Fruit fly (Drosophila melanogaster) whole organism, pupa: Measurements from ENCODE around the gene CG10338.

Source experiments
- CG10348 ChIP-seq: fragments of 200-800 bp; sonication (Bioruptor generic); IDR thresholded peaks from 2 replicates; pipeline ENCODE4 v1.3.6; 2022; ENCODE audit warnings: missing biosample characterization, missing genetic modification characterization
- CG12605 ChIP-seq: fragments of 200-800 bp; sonication (Bioruptor generic); IDR thresholded peaks from 2 replicates; pipeline ENCODE4 v1.3.6; 2022; ENCODE audit warnings: missing biosample characterization, missing genetic modification characterization
- CG13204 ChIP-seq: fragments of 200-800 bp; sonication (Bioruptor generic); optimal IDR thresholded peaks from 2 replicates; lab custom pipeline; 2018; ENCODE audit warnings: missing biosample characterization, mild to moderate bottlenecking, missing genetic modification characterization, moderate library complexity
- CG14655 ChIP-seq: fragments of 200-800 bp; sonication (Bioruptor generic); optimal IDR thresholded peaks from 3 replicates; lab custom pipeline; 2017; ENCODE audit warnings: mild to moderate bottlenecking, missing biosample characterization, missing genetic modification reagents, missing genetic modification characterization
- CG15710 ChIP-seq: fragments of 200-800 bp; sonication (Bioruptor generic); optimal IDR thresholded peaks from 2 replicates; lab custom pipeline; 2018; ENCODE audit warnings: missing biosample characterization, mild to moderate bottlenecking, missing genetic modification characterization, moderate library complexity
- CG17806 ChIP-seq: fragments of 200-800 bp; sonication (Bioruptor generic); optimal IDR thresholded peaks from 2 replicates; lab custom pipeline; 2018; ENCODE audit warnings: missing biosample characterization, mild to moderate bottlenecking, missing genetic modification characterization, moderate library complexity
- CG32121 ChIP-seq: fragments of 200-800 bp; sonication (Bioruptor generic); IDR thresholded peaks from 2 replicates; pipeline ENCODE4 v1.3.6; 2022; ENCODE audit warnings: missing biosample characterization, missing genetic modification characterization
- CG34367 ChIP-seq: fragments of 200-800 bp; sonication (Bioruptor generic); optimal IDR thresholded peaks from 2 replicates; lab custom pipeline; 2018; ENCODE audit warnings: missing biosample characterization, mild to moderate bottlenecking, missing genetic modification characterization
- CG4496 ChIP-seq: fragments of 200-800 bp; sonication (Bioruptor generic); IDR thresholded peaks from 3 replicates; pipeline ENCODE4 v1.3.6; 2022; ENCODE audit warnings: missing biosample characterization, missing genetic modification characterization
- CG8159 ChIP-seq: fragments of 200-800 bp; sonication (Bioruptor generic); optimal IDR thresholded peaks from 3 replicates; lab custom pipeline; 2018; ENCODE audit warnings: missing biosample characterization, mild to moderate bottlenecking, missing genetic modification characterization, moderate library complexity
- CG8301 ChIP-seq: fragments of 200-800 bp; sonication (Bioruptor generic); optimal IDR thresholded peaks from 2 replicates; lab custom pipeline; 2018; ENCODE audit warnings: missing biosample characterization, mild to moderate bottlenecking, missing genetic modification characterization
- CG9948 ChIP-seq: fragments of 200-800 bp; sonication (Bioruptor generic); optimal IDR thresholded peaks from 2 replicates; lab custom pipeline; 2018; ENCODE audit warnings: missing biosample characterization, mild to moderate bottlenecking, missing genetic modification characterization, moderate library complexity
- D1 ChIP-seq: fragments of 200-800 bp; sonication (Bioruptor generic); optimal IDR thresholded peaks from 2 replicates; lab custom pipeline; 2018; ENCODE audit warnings: missing biosample characterization, mild to moderate bottlenecking, missing genetic modification characterization, moderate library complexity
- EcR ChIP-seq: fragments of 200-800 bp; sonication (Bioruptor generic); optimal IDR thresholded peaks from 3 replicates; lab custom pipeline; 2019; ENCODE audit warnings: missing biosample characterization, missing genetic modification characterization, mild to moderate bottlenecking, moderate library complexity, missing genetic modification reagents
- Ets98B ChIP-seq: fragments of 200-800 bp; sonication (Bioruptor generic); IDR thresholded peaks from 2 replicates; pipeline ENCODE4 v1.3.6; 2022; ENCODE audit warnings: missing biosample characterization, missing genetic modification characterization
- Pif1A ChIP-seq: fragments of 200-800 bp; sonication (Bioruptor generic); optimal IDR thresholded peaks from 3 replicates; lab custom pipeline; 2016; ENCODE audit warnings: missing biosample characterization, missing genetic modification characterization
- Pif1B ChIP-seq: fragments of 200-800 bp; sonication (Bioruptor generic); optimal IDR thresholded peaks from 3 replicates; lab custom pipeline; 2016; ENCODE audit warnings: missing biosample characterization, missing genetic modification characterization
- Snoo ChIP-seq: fragments of 200-800 bp; sonication (Bioruptor generic); optimal IDR thresholded peaks from 3 replicates; lab custom pipeline; 2017; ENCODE audit warnings: missing biosample characterization, mild to moderate bottlenecking, missing genetic modification characterization, inconsistent platforms
- fd96Ca ChIP-seq: fragments of 200-800 bp; sonication (Bioruptor generic); IDR thresholded peaks from 3 replicates; pipeline ENCODE4 v1.3.6; 2022; ENCODE audit warnings: missing biosample characterization, missing genetic modification characterization
- gl ChIP-seq: fragments of 200-800 bp; sonication (Bioruptor generic); optimal IDR thresholded peaks from 2 replicates; lab custom pipeline; 2018; ENCODE audit warnings: missing biosample characterization, mild to moderate bottlenecking, missing genetic modification characterization
- rn ChIP-seq: fragments of 200-800 bp; sonication (Bioruptor generic); IDR thresholded peaks from 2 replicates; pipeline ENCODE4 v1.3.6; 2022; ENCODE audit warnings: missing biosample characterization, missing genetic modification characterization

CG10338 gene

DNA sequence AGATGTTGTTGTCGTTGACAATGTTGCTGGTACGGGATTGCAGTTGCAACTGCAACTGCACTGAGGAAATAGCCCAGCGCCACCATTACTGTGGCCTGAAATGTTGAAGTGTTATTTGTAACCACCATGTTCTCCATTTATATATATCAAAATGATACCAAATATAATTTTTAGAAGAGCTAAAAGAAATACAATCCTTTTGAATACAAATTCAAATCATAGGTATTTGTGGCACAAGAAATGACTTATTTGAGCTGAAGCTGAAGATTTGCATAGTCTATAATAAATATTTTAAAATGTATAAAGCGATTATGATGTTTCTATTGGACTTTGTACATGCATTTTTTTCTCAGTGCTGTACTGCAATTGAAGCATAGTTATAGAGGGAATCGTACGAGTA, 24.1 kb downstream of the CG10338 start:
- TF ChIP-seq CG8159 (tag; lab: Kevin White, UChicago) (no peak), gl (tag; lab: Kevin White, UChicago) (no peak), CG17806 (tag; lab: Kevin White, UChicago) (no peak), CG14655 (no peak), Ets98B (GFP tag; lab: Robert Waterston, UW) (no peak), Pif1B (no peak), Pif1A (GFP tag; lab: Kevin White, UChicago) (no peak), CG8301 (no peak), EcR (no peak), CG9948 (tag; lab: Kevin White, UChicago) (no peak), rn (GFP tag; lab: Robert Waterston, UW) (no peak), CG34367 (tag; lab: Kevin White, UChicago) (no peak), Snoo (tag; lab: Kevin White, UChicago) (no peak), CG10348 (GFP tag; lab: Robert Waterston, UW) (no peak), D1 (tag; lab: Kevin White, UChicago) (no peak), CG13204 (GFP tag; lab: Kevin White, UChicago) (no peak)

DNA sequence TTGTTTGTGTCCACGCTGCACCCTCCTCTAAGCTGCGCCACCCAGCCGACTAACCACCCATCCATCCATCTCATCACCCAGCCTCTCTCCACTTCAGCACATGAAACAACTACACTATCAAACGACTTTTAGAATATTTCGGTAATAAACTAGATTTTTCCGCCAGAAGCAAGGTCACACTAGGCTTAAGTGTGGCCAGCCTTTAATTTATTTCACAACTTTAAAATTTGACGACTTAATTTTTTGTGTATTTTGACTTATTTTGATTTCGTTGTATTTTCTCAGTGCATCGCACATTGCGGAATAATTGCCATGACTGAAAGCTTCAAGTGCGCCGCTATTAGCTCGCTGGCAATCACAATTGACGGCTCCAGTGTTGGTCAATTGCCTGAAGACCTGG, 29.4 kb downstream of the CG10338 start:
- TF ChIP-seq D1 (tag; lab: Kevin White, UChicago) = no peak
- TF ChIP-seq CG9948 (tag; lab: Kevin White, UChicago) = no peak
- TF ChIP-seq CG14655 = peak; percentile 62
- TF ChIP-seq CG17806 (tag; lab: Kevin White, UChicago) = no peak
- TF ChIP-seq CG12605 (GFP tag; lab: Robert Waterston, UW) = no peak
- TF ChIP-seq Snoo (tag; lab: Kevin White, UChicago) = no peak
- TF ChIP-seq Pif1B = no peak
- peak; percentile 45 for TF ChIP-seq CG10348 (GFP tag; lab: Robert Waterston, UW)
- TF ChIP-seq rn (GFP tag; lab: Robert Waterston, UW) = no peak
- TF ChIP-seq fd96Ca (GFP tag; lab: Robert Waterston, UW) = peak; percentile 74
- TF ChIP-seq CG8301 = peak; percentile 67
- no peak for TF ChIP-seq gl (tag; lab: Kevin White, UChicago)
- no peak for TF ChIP-seq CG15710 (tag; lab: Kevin White, UChicago)
- no peak for TF ChIP-seq CG13204 (GFP tag; lab: Kevin White, UChicago)
- peak; percentile 36; the same call in 1 of the 2 replicates for TF ChIP-seq CG32121
- TF ChIP-seq CG4496 = peak; percentile 76
- TF ChIP-seq Pif1A (GFP tag; lab: Kevin White, UChicago) = peak; percentile 13
- no peak for TF ChIP-seq CG34367 (tag; lab: Kevin White, UChicago)
- peak; percentile 70 for TF ChIP-seq Ets98B (GFP tag; lab: Robert Waterston, UW)
- TF ChIP-seq EcR = no peak
- no peak for TF ChIP-seq CG8159 (tag; lab: Kevin White, UChicago)

DNA sequence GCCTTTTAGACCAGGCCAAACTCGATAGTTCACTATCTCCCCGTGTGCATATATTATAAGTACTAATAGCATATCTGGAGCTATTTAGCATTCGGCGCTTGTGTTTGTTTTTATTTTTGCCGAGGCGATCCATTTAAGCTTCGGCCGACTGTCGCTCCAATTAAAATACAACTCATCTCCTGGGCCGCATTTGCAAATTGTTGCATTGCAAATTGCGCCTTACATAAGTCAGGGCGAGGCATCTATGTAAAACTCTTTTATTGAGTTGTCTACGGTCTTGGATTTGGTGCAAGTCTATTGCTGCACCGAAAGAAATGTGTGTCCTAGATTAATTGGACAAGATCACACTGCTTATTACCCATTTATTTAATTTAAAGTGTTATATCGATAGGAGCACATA, 32.5 kb downstream of the CG10338 start:
- no peak for TF ChIP-seq EcR
- TF ChIP-seq CG8159 (tag; lab: Kevin White, UChicago) = no peak
- TF ChIP-seq Pif1B = no peak
- no peak for TF ChIP-seq CG17806 (tag; lab: Kevin White, UChicago)
- TF ChIP-seq Pif1A (GFP tag; lab: Kevin White, UChicago) = no peak
- TF ChIP-seq CG8301 = no peak
- no peak for TF ChIP-seq CG15710 (tag; lab: Kevin White, UChicago)
- no peak for TF ChIP-seq Snoo (tag; lab: Kevin White, UChicago)
- no peak for TF ChIP-seq D1 (tag; lab: Kevin White, UChicago)
- no peak for TF ChIP-seq CG12605 (GFP tag; lab: Robert Waterston, UW)
- TF ChIP-seq gl (tag; lab: Kevin White, UChicago) = no peak
- no peak for TF ChIP-seq fd96Ca (GFP tag; lab: Robert Waterston, UW)
- no peak for TF ChIP-seq CG13204 (GFP tag; lab: Kevin White, UChicago)
- TF ChIP-seq CG4496 = no peak
- no peak for TF ChIP-seq Ets98B (GFP tag; lab: Robert Waterston, UW)

DNA sequence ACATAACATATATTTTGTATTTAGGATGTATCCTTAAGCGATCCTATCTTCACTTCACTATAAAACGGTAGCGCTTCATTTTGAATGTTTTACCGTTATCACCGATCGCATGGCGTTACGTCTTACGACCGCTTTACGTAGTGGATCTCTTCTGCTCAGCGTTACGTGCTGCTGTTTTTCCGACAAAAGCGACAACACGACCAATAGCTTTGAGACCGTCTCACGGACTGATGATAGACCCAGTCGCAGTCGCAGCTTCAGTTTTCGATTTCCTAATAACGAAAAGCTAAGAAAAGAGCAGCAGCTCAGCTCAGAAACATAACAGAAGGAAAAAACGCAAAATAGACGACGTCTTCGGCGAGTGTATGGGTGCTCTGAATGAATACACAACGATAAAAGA, 36.8 kb downstream of the CG10338 start, which contains the start of gene CG10348:
TSS of gene CG10348 (minus strand) at position 234 of the 400 bp plus-strand sequence.
- TF ChIP-seq Ets98B (GFP tag; lab: Robert Waterston, UW) = no peak
- TF ChIP-seq CG10348 (GFP tag; lab: Robert Waterston, UW) = no peak
- TF ChIP-seq CG12605 (GFP tag; lab: Robert Waterston, UW) = no peak
- TF ChIP-seq CG32121 = no peak
- TF ChIP-seq CG15710 (tag; lab: Kevin White, UChicago) = no peak
- no peak for TF ChIP-seq fd96Ca (GFP tag; lab: Robert Waterston, UW)
- TF ChIP-seq CG8301 = no peak
- TF ChIP-seq Pif1B = no peak
- TF ChIP-seq CG13204 (GFP tag; lab: Kevin White, UChicago) = no peak
- TF ChIP-seq CG34367 (tag; lab: Kevin White, UChicago) = no peak
- TF ChIP-seq gl (tag; lab: Kevin White, UChicago) = no peak
- no peak for TF ChIP-seq Snoo (tag; lab: Kevin White, UChicago)
- no peak for TF ChIP-seq D1 (tag; lab: Kevin White, UChicago)

DNA sequence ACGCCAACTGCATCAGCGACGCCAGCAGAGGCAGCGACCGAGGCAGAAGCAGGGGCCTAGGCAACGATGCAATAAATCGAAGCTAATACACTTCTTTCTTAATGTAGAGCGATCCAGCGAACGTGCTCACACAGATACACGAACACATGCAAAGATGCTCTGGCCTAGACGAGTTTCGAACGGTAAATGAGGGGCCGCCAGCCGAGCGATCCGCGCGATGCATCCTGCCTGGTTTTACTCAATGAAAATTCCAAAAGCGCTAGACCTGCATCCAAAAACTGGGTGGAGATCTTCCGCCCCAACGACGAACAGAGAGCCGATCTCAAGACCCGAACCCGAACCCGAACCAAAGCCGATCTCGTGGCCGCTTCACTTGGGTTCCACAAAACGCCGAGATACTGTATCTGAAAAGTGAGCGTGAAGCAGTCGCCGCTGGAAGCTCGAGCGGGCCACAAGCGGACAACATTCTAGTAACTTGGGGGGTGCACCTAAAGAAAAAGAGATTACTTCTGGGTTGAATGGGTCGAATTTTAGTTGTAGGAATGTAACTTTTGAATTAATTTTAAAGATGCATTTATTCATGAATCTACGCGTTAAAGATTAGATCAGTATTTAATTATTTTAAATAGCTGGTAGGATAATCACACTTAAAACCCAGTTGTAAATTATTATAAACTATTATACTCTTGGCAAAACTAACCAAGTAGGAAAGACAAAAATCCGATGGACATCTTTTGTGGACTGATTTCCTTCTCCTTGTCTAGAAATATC, 37.5 kb downstream of the CG10338 start:
- TF ChIP-seq rn (GFP tag; lab: Robert Waterston, UW) = no peak
- peak; percentile 7 for TF ChIP-seq CG8301
- no peak for TF ChIP-seq D1 (tag; lab: Kevin White, UChicago)
- peak; percentile 28; the same call in 1 of the 2 replicates for TF ChIP-seq CG12605 (GFP tag; lab: Robert Waterston, UW)
- peak; percentile 97 for TF ChIP-seq CG13204 (GFP tag; lab: Kevin White, UChicago)
- TF ChIP-seq Ets98B (GFP tag; lab: Robert Waterston, UW) = no peak; the same call in 1 of the 2 replicates
- TF ChIP-seq CG14655 = peak; percentile 46
- peak; percentile 11; the same call in 1 of the 3 replicates for TF ChIP-seq fd96Ca (GFP tag; lab: Robert Waterston, UW)
- no peak for TF ChIP-seq EcR
- peak; percentile 91 for TF ChIP-seq CG4496
- TF ChIP-seq Snoo (tag; lab: Kevin White, UChicago) = no peak
- no peak for TF ChIP-seq CG15710 (tag; lab: Kevin White, UChicago)
- no peak for TF ChIP-seq Pif1B
- no peak for TF ChIP-seq CG17806 (tag; lab: Kevin White, UChicago)
- no peak for TF ChIP-seq CG32121
- no peak for TF ChIP-seq CG8159 (tag; lab: Kevin White, UChicago)
- TF ChIP-seq Pif1A (GFP tag; lab: Kevin White, UChicago) = peak; percentile 38
- TF ChIP-seq CG10348 (GFP tag; lab: Robert Waterston, UW) = peak; percentile 19; the same call in 1 of the 2 replicates
- TF ChIP-seq gl (tag; lab: Kevin White, UChicago) = no peak
- no peak for TF ChIP-seq CG9948 (tag; lab: Kevin White, UChicago)
- TF ChIP-seq CG34367 (tag; lab: Kevin White, UChicago) = no peak
